Worm (Caenorhabditis elegans) whole organism, L4 larva: Measurements from ENCODE around the gene nhr-66.

ENCODE experiments used
- hlh-30 ChIP-seq: sonication (generic microtip); optimal IDR thresholded peaks from 2 replicates; lab custom pipeline; 2017; ENCODE audit warnings: antibody characterized with exemption, mild to moderate bottlenecking, missing genetic modification characterization, missing compliant biosample characterization; ENCODE audit not compliant: insufficient read depth
- lin-13 ChIP-seq: fragments of 150-350 bp; optimal IDR thresholded peaks from 2 replicates; lab custom pipeline; 2014; ENCODE audit warnings: missing biosample characterization, missing genetic modification reagents, missing genetic modification characterization
- nhr-10 ChIP-seq: fragments of 150-350 bp; optimal IDR thresholded peaks from 2 replicates; lab custom pipeline; 2014; ENCODE audit warnings: missing biosample characterization, missing genetic modification characterization
- nhr-28 ChIP-seq: fragments of 150-350 bp; optimal IDR thresholded peaks from 2 replicates; lab custom pipeline; 2014; ENCODE audit warnings: missing biosample characterization, missing genetic modification characterization
- pha-4 ChIP-seq, 2 experiments: fragments of 150-350 bp in 1 of 2; fragments of 200-800 bp in 1 of 2; sonication (Bioruptor generic) in 1 of 2; IDR thresholded peaks in 1 of 2; optimal IDR thresholded peaks in 1 of 2; 2 replicates each; pipeline versions ENCODE4 v1.3.6 to Lab custom; 2014 to 2022; ENCODE audit warnings: missing genetic modification characterization in 2 of 2, missing genetic modification reagents in 2 of 2, missing biosample characterization in 1 of 2, missing compliant biosample characterization in 1 of 2
- zip-11 ChIP-seq: fragments of 200-800 bp; sonication (Bioruptor generic); IDR thresholded peaks from 2 replicates; pipeline ENCODE4 v1.3.6; 2022; ENCODE audit warnings: missing genetic modification characterization, missing compliant biosample characterization

- TF ChIP-seq pha-4 (GFP tag; IDR thresholded peaks at IDR 0.05; lab: Robert Waterston, UW) (peak; percentile 16; the same call in 1 of the 2 replicates), pha-4 (tag; optimal IDR thresholded peaks at IDR 0.05; lab: Kevin White, UChicago) (no peak), nhr-28 (no peak), zip-11 (GFP tag; lab: Robert Waterston, UW) (no peak), nhr-10 (tag; lab: Kevin White, UChicago) (no peak), lin-13 (no peak), hlh-30 (no peak)
Observed at ce11 chrIV:8266024-8266949, 29.9 kb upstream of the nhr-66 start.
